Worm (Caenorhabditis elegans) whole organism, midembryonic: ENCODE data around the gene C05C9.1.

Experiments used
- cog-1 ChIP-seq: sonication (generic microtip); optimal IDR thresholded peaks from 2 replicates; lab custom pipeline; 2016; ENCODE audit warnings: missing genetic modification characterization, missing compliant biosample characterization
- klf-2 ChIP-seq: fragments of 200-800 bp; sonication (Bioruptor generic); conservative IDR thresholded peaks from 2 replicates; pipeline ENCODE4 v1.3.6; 2022; ENCODE audit warnings: missing genetic modification reagents, missing genetic modification characterization, missing compliant biosample characterization
- ref-1 ChIP-seq: fragments of 200-800 bp; sonication (Bioruptor generic); conservative IDR thresholded peaks from 2 replicates; pipeline ENCODE4 v1.3.6; 2022; ENCODE audit warnings: missing genetic modification reagents, missing genetic modification characterization, missing compliant biosample characterization
- tab-1 ChIP-seq: fragments of 200-800 bp; sonication (Bioruptor generic); IDR thresholded peaks from 2 replicates; pipeline ENCODE4 v1.3.6; 2022; ENCODE audit warnings: missing genetic modification characterization, missing compliant biosample characterization
- ztf-23 ChIP-seq: fragments of 200-800 bp; sonication (Bioruptor generic); IDR thresholded peaks from 2 replicates; pipeline ENCODE4 v1.3.6; 2022; ENCODE audit warnings: missing genetic modification reagents, missing genetic modification characterization, missing compliant biosample characterization
- ztf-29 ChIP-seq: fragments of 200-800 bp; sonication (Bioruptor generic); IDR thresholded peaks from 2 replicates; pipeline ENCODE4 v1.3.6; 2022; ENCODE audit warnings: missing genetic modification reagents, missing genetic modification characterization, missing compliant biosample characterization

- TF ChIP-seq ref-1 (GFP tag; lab: Robert Waterston, UW), result no peak
- TF ChIP-seq tab-1 (GFP tag; lab: Robert Waterston, UW), result no peak
- no peak for TF ChIP-seq cog-1 (tag; lab: Kevin White, UChicago)
- no peak for TF ChIP-seq ztf-29
- TF ChIP-seq klf-2 (GFP tag; lab: Robert Waterston, UW), result no peak
- TF ChIP-seq ztf-23 (GFP tag; lab: Robert Waterston, UW), result no peak
Observed at ce11 chrX:11199155-11199554, 38.5 kb downstream of the C05C9.1 start, which contains the start of gene col-178.
